Fruit fly (Drosophila melanogaster) whole organism, prepupa: ENCODE data around the gene CG14423.

Experiments
- Blimp-1 ChIP-seq: fragments of 200-800 bp; sonication (Bioruptor generic); optimal IDR thresholded peaks from 3 replicates; lab custom pipeline; 2017; ENCODE audit warnings: missing biosample characterization, missing genetic modification characterization, mild to moderate bottlenecking, moderate library complexity, missing genetic modification reagents
- CG10631 ChIP-seq: fragments of 200-800 bp; sonication (Bioruptor generic); optimal IDR thresholded peaks from 2 replicates; lab custom pipeline; 2016; ENCODE audit warnings: missing biosample characterization, missing genetic modification characterization
- CG11294 ChIP-seq: fragments of 200-800 bp; sonication (Bioruptor generic); IDR thresholded peaks from 2 replicates; pipeline ENCODE4 v1.3.6; 2022; ENCODE audit warnings: missing biosample characterization, missing genetic modification characterization
- CG11762 ChIP-seq: fragments of 200-800 bp; sonication (Bioruptor generic); optimal IDR thresholded peaks from 3 replicates; lab custom pipeline; 2016; ENCODE audit warnings: missing biosample characterization, missing genetic modification characterization; ENCODE audit not compliant: insufficient read depth
- CG11902 ChIP-seq: fragments of 200-800 bp; sonication (Bioruptor generic); optimal IDR thresholded peaks from 3 replicates; lab custom pipeline; 2016; ENCODE audit warnings: missing biosample characterization, missing genetic modification characterization
- CG1621 ChIP-seq: fragments of 200-800 bp; sonication (Bioruptor generic); optimal IDR thresholded peaks from 3 replicates; lab custom pipeline; 2018; ENCODE audit warnings: missing biosample characterization, mild to moderate bottlenecking, missing genetic modification characterization
- CG16779 ChIP-seq: fragments of 200-800 bp; sonication (Bioruptor generic); optimal IDR thresholded peaks from 3 replicates; lab custom pipeline; 2017; ENCODE audit warnings: missing biosample characterization, mild to moderate bottlenecking, missing genetic modification characterization
- CG3032 ChIP-seq: fragments of 200-800 bp; optimal IDR thresholded peaks from 2 replicates; lab custom pipeline; 2019; ENCODE audit warnings: missing biosample characterization, mild to moderate bottlenecking, missing genetic modification characterization, moderate library complexity
- CG31627 ChIP-seq: fragments of 200-800 bp; sonication (Bioruptor generic); optimal IDR thresholded peaks from 3 replicates; lab custom pipeline; 2016; ENCODE audit warnings: missing biosample characterization, missing genetic modification characterization
- CG32006 ChIP-seq: fragments of 200-800 bp; sonication (Bioruptor generic); optimal IDR thresholded peaks from 3 replicates; lab custom pipeline; 2017; ENCODE audit warnings: missing biosample characterization, mild to moderate bottlenecking, missing genetic modification characterization
- CG3919 ChIP-seq: fragments of 200-800 bp; sonication (Bioruptor generic); optimal IDR thresholded peaks from 3 replicates; lab custom pipeline; 2016; ENCODE audit warnings: missing biosample characterization, missing genetic modification characterization
- CG6163 ChIP-seq: fragments of 200-800 bp; sonication (Bioruptor generic); IDR thresholded peaks from 3 replicates; pipeline ENCODE4 v1.3.6; 2022; ENCODE audit warnings: missing biosample characterization, missing genetic modification characterization
- CG6276 ChIP-seq: fragments of 200-800 bp; sonication (Bioruptor generic); optimal IDR thresholded peaks from 2 replicates; lab custom pipeline; 2017; ENCODE audit warnings: missing biosample characterization, mild to moderate bottlenecking, missing genetic modification characterization
- CG6792 ChIP-seq: fragments of 200-800 bp; sonication (Bioruptor generic); optimal IDR thresholded peaks from 3 replicates; lab custom pipeline; 2016; ENCODE audit warnings: missing biosample characterization, missing genetic modification characterization
- CG6808 ChIP-seq: fragments of 200-800 bp; sonication (Bioruptor generic); optimal IDR thresholded peaks from 3 replicates; lab custom pipeline; 2017; ENCODE audit warnings: missing biosample characterization, missing genetic modification characterization, mild to moderate bottlenecking, moderate library complexity, missing genetic modification reagents
- CG6854 ChIP-seq: fragments of 200-800 bp; sonication (Bioruptor generic); optimal IDR thresholded peaks from 2 replicates; lab custom pipeline; 2017; ENCODE audit warnings: missing biosample characterization, mild to moderate bottlenecking, missing genetic modification characterization
- CG7368 ChIP-seq: fragments of 200-800 bp; sonication (Bioruptor generic); optimal IDR thresholded peaks from 3 replicates; lab custom pipeline; 2016; ENCODE audit warnings: missing biosample characterization, missing genetic modification characterization
- CG8119 ChIP-seq: fragments of 200-800 bp; sonication (Bioruptor generic); IDR thresholded peaks from 3 replicates; pipeline ENCODE4 v1.3.6; 2022; ENCODE audit warnings: missing biosample characterization, missing genetic modification characterization
- CG8319 ChIP-seq: fragments of 200-800 bp; sonication (Bioruptor generic); optimal IDR thresholded peaks from 3 replicates; lab custom pipeline; 2016; ENCODE audit warnings: missing biosample characterization, missing genetic modification characterization
- CG9139 ChIP-seq: fragments of 200-800 bp; sonication (Bioruptor generic); optimal IDR thresholded peaks from 3 replicates; lab custom pipeline; 2017; ENCODE audit warnings: missing biosample characterization, mild to moderate bottlenecking, missing genetic modification characterization
- Eip75B ChIP-seq: fragments of 200-800 bp; sonication (Bioruptor generic); optimal IDR thresholded peaks from 3 replicates; lab custom pipeline; 2016; ENCODE audit warnings: missing biosample characterization, missing genetic modification characterization
- Eip78C ChIP-seq: fragments of 200-800 bp; sonication (Bioruptor generic); peaks from one replicate; lab custom pipeline; 2016; ENCODE audit warnings: missing biosample characterization, missing genetic modification characterization
- Eip93F ChIP-seq: fragments of 200-800 bp; sonication (Bioruptor generic); optimal IDR thresholded peaks from 2 replicates; lab custom pipeline; 2016; ENCODE audit warnings: missing biosample characterization, mild to moderate bottlenecking, missing genetic modification characterization
- Ets21C ChIP-seq: fragments of 200-800 bp; sonication (Bioruptor generic); optimal IDR thresholded peaks from 3 replicates; lab custom pipeline; 2016; ENCODE audit warnings: missing biosample characterization, missing genetic modification characterization
- Ets96B ChIP-seq: fragments of 200-800 bp; optimal IDR thresholded peaks from 2 replicates; lab custom pipeline; 2019; ENCODE audit warnings: missing biosample characterization, mild to moderate bottlenecking, missing genetic modification characterization, moderate library complexity
- Gug ChIP-seq: fragments of 200-800 bp; sonication (Bioruptor generic); IDR thresholded peaks from 2 replicates; pipeline ENCODE4 v1.3.6; 2022; ENCODE audit warnings: missing biosample characterization, missing genetic modification characterization
- Hr4 ChIP-seq: fragments of 200-800 bp; sonication (Bioruptor generic); optimal IDR thresholded peaks from 3 replicates; lab custom pipeline; 2016; ENCODE audit warnings: missing biosample characterization, missing genetic modification characterization
- Lpt ChIP-seq: fragments of 200-800 bp; sonication (Bioruptor generic); optimal IDR thresholded peaks from 3 replicates; lab custom pipeline; 2016; ENCODE audit warnings: missing biosample characterization, missing genetic modification characterization
- Met ChIP-seq: fragments of 200-800 bp; sonication (Bioruptor generic); optimal IDR thresholded peaks from 3 replicates; lab custom pipeline; 2016; ENCODE audit warnings: missing biosample characterization, missing genetic modification characterization
- OdsH ChIP-seq: fragments of 200-800 bp; sonication (Bioruptor generic); optimal IDR thresholded peaks from 3 replicates; lab custom pipeline; 2016; ENCODE audit warnings: missing biosample characterization, missing genetic modification characterization
- Smox ChIP-seq: fragments of 200-800 bp; sonication (Bioruptor generic); optimal IDR thresholded peaks from 3 replicates; lab custom pipeline; 2016; ENCODE audit warnings: missing biosample characterization, missing genetic modification characterization
- Sox102F ChIP-seq: fragments of 200-800 bp; sonication (Bioruptor generic); optimal IDR thresholded peaks from 2 replicates; lab custom pipeline; 2016; ENCODE audit warnings: missing biosample characterization, mild to moderate bottlenecking, missing genetic modification characterization
- Sox14 ChIP-seq: fragments of 200-800 bp; sonication (Bioruptor generic); optimal IDR thresholded peaks from 3 replicates; lab custom pipeline; 2016; ENCODE audit warnings: missing biosample characterization, missing genetic modification characterization
- Sox15 ChIP-seq: fragments of 200-800 bp; sonication (Bioruptor generic); optimal IDR thresholded peaks from 3 replicates; lab custom pipeline; 2016; ENCODE audit warnings: missing biosample characterization, missing genetic modification characterization
- achi ChIP-seq: fragments of 200-800 bp; sonication (Bioruptor generic); optimal IDR thresholded peaks from 3 replicates; lab custom pipeline; 2016; ENCODE audit warnings: missing biosample characterization, missing genetic modification characterization
- acj6 ChIP-seq: fragments of 200-800 bp; sonication (Bioruptor generic); optimal IDR thresholded peaks from 3 replicates; lab custom pipeline; 2016; ENCODE audit warnings: missing biosample characterization, missing genetic modification characterization
- cyc ChIP-seq: fragments of 200-800 bp; sonication (Bioruptor generic); optimal IDR thresholded peaks from 3 replicates; lab custom pipeline; 2016; ENCODE audit warnings: missing biosample characterization, missing genetic modification characterization
- dac ChIP-seq: fragments of 200-800 bp; sonication (Bioruptor generic); optimal IDR thresholded peaks from 2 replicates; lab custom pipeline; 2017; ENCODE audit warnings: missing biosample characterization, mild to moderate bottlenecking, missing genetic modification characterization
- eg ChIP-seq: fragments of 200-800 bp; sonication (Bioruptor generic); IDR thresholded peaks from 3 replicates; pipeline ENCODE4 v1.3.6; 2022; ENCODE audit warnings: missing biosample characterization, missing genetic modification characterization
- esn ChIP-seq: fragments of 200-800 bp; sonication (Bioruptor generic); optimal IDR thresholded peaks from 2 replicates; lab custom pipeline; 2016; ENCODE audit warnings: missing biosample characterization, mild to moderate bottlenecking, missing genetic modification characterization, moderate library complexity
- fd59A ChIP-seq: fragments of 200-800 bp; sonication (Bioruptor generic); optimal IDR thresholded peaks from 2 replicates; lab custom pipeline; 2017; ENCODE audit warnings: missing biosample characterization, mild to moderate bottlenecking, missing genetic modification characterization, missing genetic modification reagents
- fkh ChIP-seq: fragments of 200-800 bp; sonication (Bioruptor generic); optimal IDR thresholded peaks from 3 replicates; lab custom pipeline; 2017; ENCODE audit warnings: missing biosample characterization, mild to moderate bottlenecking, missing genetic modification characterization, moderate library complexity
- lz ChIP-seq: fragments of 200-800 bp; sonication (Bioruptor generic); optimal IDR thresholded peaks from 3 replicates; lab custom pipeline; 2016; ENCODE audit warnings: missing biosample characterization, missing genetic modification characterization
- net ChIP-seq: fragments of 200-800 bp; sonication (Bioruptor generic); optimal IDR thresholded peaks from 3 replicates; lab custom pipeline; 2016; ENCODE audit warnings: missing biosample characterization, missing genetic modification characterization
- salr ChIP-seq, 2 experiments: fragments of 200-800 bp; sonication (Bioruptor generic); optimal IDR thresholded peaks; 3 replicates each; lab custom pipeline; 2016 to 2018; ENCODE audit warnings: missing biosample characterization in 2 of 2, missing genetic modification characterization in 2 of 2, mild to moderate bottlenecking in 1 of 2
- spab ChIP-seq: fragments of 200-800 bp; sonication (Bioruptor generic); optimal IDR thresholded peaks from 2 replicates; lab custom pipeline; 2017; ENCODE audit warnings: missing biosample characterization, mild to moderate bottlenecking, missing genetic modification characterization, missing genetic modification reagents
- ss ChIP-seq, 2 experiments: fragments of 200-800 bp; sonication (Bioruptor generic); optimal IDR thresholded peaks; 2 replicates in 1 of 2; 3 replicates in 1 of 2; lab custom pipeline; 2017 to 2018; ENCODE audit warnings: mild to moderate bottlenecking in 2 of 2, missing biosample characterization in 2 of 2, missing genetic modification characterization in 2 of 2, moderate library complexity in 1 of 2
- vri ChIP-seq: fragments of 200-800 bp; sonication (Bioruptor generic); optimal IDR thresholded peaks from 3 replicates; lab custom pipeline; 2016; ENCODE audit warnings: missing biosample characterization, mild to moderate bottlenecking, missing genetic modification characterization

The CG14423 gene

dm6 chrX:2945103-2945502, at the start of gene CG14423:
CG14423 (plus strand) TSS chrX:2945403.
- TF ChIP-seq CG31627 (GFP tag; lab: Kevin White, UChicago), result no peak
- no peak for TF ChIP-seq Eip78C (GFP tag; lab: Kevin White, UChicago)
- TF ChIP-seq vri, result no peak
- TF ChIP-seq CG1621 (tag; lab: Kevin White, UChicago), result no peak
- no peak for TF ChIP-seq Ets96B (tag; lab: Kevin White, UChicago)
- no peak for TF ChIP-seq spab
- TF ChIP-seq Smox, result no peak
- no peak for TF ChIP-seq CG6163 (GFP tag; lab: Robert Waterston, UW)
- no peak for TF ChIP-seq salr (GFP tag; optimal IDR thresholded peaks at IDR 0.05; lab: Kevin White, UChicago)
- no peak for TF ChIP-seq Met

DNA sequence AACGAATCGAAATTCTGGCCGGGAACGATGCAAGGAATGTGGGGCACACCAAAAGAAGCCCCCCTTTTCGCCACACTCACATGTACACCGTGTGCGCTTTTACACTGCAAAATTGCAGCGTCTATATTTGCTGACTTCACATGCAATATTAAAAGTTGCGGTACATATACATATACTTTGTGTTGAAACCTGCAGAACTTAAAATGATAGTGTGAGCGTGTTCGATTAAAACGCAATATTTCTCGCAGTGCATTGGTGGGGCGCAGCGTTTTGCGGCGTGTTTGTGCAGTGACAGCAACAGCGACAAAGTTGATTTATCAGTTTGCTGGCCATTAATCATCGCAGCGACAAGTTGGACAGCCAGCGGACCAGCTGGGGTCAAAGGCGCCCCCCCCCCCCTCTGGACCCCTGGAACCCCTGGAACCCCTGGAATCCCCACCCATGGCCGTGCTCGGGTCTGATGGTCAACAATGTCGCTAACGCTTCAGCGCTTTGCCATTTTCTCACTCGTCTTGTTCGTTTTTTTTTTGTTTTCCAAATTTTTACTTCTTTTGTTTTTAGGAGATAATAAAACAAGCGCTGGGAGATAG, 38.0 kb upstream of the CG14423 start:
- peak; percentile 24; the same call in 1 of the 3 replicates for TF ChIP-seq eg (GFP tag; lab: Robert Waterston, UW)
- TF ChIP-seq Lpt (GFP tag; lab: Kevin White, UChicago), result no peak
- no peak; the same call in 1 of the 2 replicates for TF ChIP-seq Gug
- no peak for TF ChIP-seq CG8319 (GFP tag; lab: Kevin White, UChicago)
- TF ChIP-seq CG1621 (tag; lab: Kevin White, UChicago), result no peak
- TF ChIP-seq Eip93F (GFP tag; lab: Kevin White, UChicago), result no peak
- peak; percentile 14 for TF ChIP-seq Ets96B (tag; lab: Kevin White, UChicago)
- no peak for TF ChIP-seq vri
- TF ChIP-seq ss (GFP tag; optimal IDR thresholded peaks at IDR 0.05; lab: Kevin White, UChicago), result no peak
- no peak for TF ChIP-seq CG7368 (GFP tag; lab: Kevin White, UChicago)
- TF ChIP-seq CG6854, result no peak
- TF ChIP-seq Met, result peak; percentile 43
- peak; percentile 31 for TF ChIP-seq CG3919
- no peak for TF ChIP-seq dac (GFP tag; lab: Kevin White, UChicago)
- TF ChIP-seq acj6 (GFP tag; lab: Kevin White, UChicago), result no peak
- peak; percentile 10 for TF ChIP-seq CG32006 (GFP tag; lab: Kevin White, UChicago)
- TF ChIP-seq cyc, result peak; percentile 45
- TF ChIP-seq lz (GFP tag; lab: Kevin White, UChicago), result peak; percentile 33
- no peak for TF ChIP-seq CG11294 (GFP tag; lab: Robert Waterston, UW)
- no peak for TF ChIP-seq net (GFP tag; lab: Kevin White, UChicago)
- peak; percentile 26 for TF ChIP-seq Smox
- peak; percentile 3 for TF ChIP-seq achi (GFP tag; lab: Kevin White, UChicago)
- TF ChIP-seq spab, result no peak
- TF ChIP-seq CG10631, result peak; percentile 15
- peak; percentile 0 for TF ChIP-seq Sox102F (GFP tag; lab: Kevin White, UChicago)
- TF ChIP-seq Ets21C (GFP tag; lab: Kevin White, UChicago), result peak; percentile 20
- TF ChIP-seq CG11762 (GFP tag; lab: Kevin White, UChicago), result no peak
- TF ChIP-seq fkh (GFP tag; lab: Kevin White, UChicago), result no peak
- TF ChIP-seq Sox14 (GFP tag; lab: Kevin White, UChicago), result peak; percentile 9
- TF ChIP-seq OdsH, result peak; percentile 24
- no peak for TF ChIP-seq salr (GFP tag; optimal IDR thresholded peaks at IDR 0.05; lab: Kevin White, UChicago)
- no peak for TF ChIP-seq fd59A
- TF ChIP-seq CG16779, result no peak
- TF ChIP-seq CG6792 (GFP tag; lab: Kevin White, UChicago), result peak; percentile 10
- TF ChIP-seq CG6808 (GFP tag; lab: Kevin White, UChicago), result no peak
- TF ChIP-seq esn, result peak; percentile 36
- no peak for TF ChIP-seq CG3032
- TF ChIP-seq Blimp-1 (GFP tag; lab: Kevin White, UChicago), result no peak
- TF ChIP-seq Sox15 (GFP tag; lab: Kevin White, UChicago), result peak; percentile 24
- no peak for TF ChIP-seq CG6276
- no peak for TF ChIP-seq CG9139
- TF ChIP-seq CG8119 (GFP tag; lab: Robert Waterston, UW), result no peak
- TF ChIP-seq CG6163 (GFP tag; lab: Robert Waterston, UW), result no peak
- TF ChIP-seq Hr4 (GFP tag; lab: Kevin White, UChicago), result no peak
- peak; percentile 49 for TF ChIP-seq CG31627 (GFP tag; lab: Kevin White, UChicago)
- TF ChIP-seq Eip75B (GFP tag; lab: Kevin White, UChicago), result no peak
- TF ChIP-seq CG11902, result no peak
